Worm (Caenorhabditis elegans) whole organism, late embryonic: ENCODE measurements around the gene ttbk-5.

Experiments used
- ceh-22 ChIP-seq: sonication (generic microtip); optimal IDR thresholded peaks from 2 replicates; lab custom pipeline; 2017; ENCODE audit warnings: missing biosample characterization, missing genetic modification characterization
- sox-4 ChIP-seq: sonication (generic microtip); optimal IDR thresholded peaks from 2 replicates; lab custom pipeline; 2017; ENCODE audit warnings: mild to moderate bottlenecking, missing genetic modification characterization, inconsistent platforms, missing compliant biosample characterization
- syd-9 ChIP-seq: sonication (generic microtip); optimal IDR thresholded peaks from 2 replicates; lab custom pipeline; 2016; ENCODE audit warnings: mild to moderate bottlenecking, missing genetic modification characterization, moderate library complexity, missing compliant biosample characterization

ce11 chrIV:10051088-10051487 is 39.4 kb upstream of the ttbk-5 start, which contains the start of gene T04B2.8:
- TF ChIP-seq sox-4 (tag; lab: Kevin White, UChicago) (no peak), ceh-22 (no peak), syd-9 (tag; lab: Kevin White, UChicago) (no peak)
